Fruit fly (Drosophila melanogaster): ENCODE measurements around the gene CG2186.
A peak's percentile ranks its signal among the peaks of the same experiment; 100 is the strongest.

DNA sequence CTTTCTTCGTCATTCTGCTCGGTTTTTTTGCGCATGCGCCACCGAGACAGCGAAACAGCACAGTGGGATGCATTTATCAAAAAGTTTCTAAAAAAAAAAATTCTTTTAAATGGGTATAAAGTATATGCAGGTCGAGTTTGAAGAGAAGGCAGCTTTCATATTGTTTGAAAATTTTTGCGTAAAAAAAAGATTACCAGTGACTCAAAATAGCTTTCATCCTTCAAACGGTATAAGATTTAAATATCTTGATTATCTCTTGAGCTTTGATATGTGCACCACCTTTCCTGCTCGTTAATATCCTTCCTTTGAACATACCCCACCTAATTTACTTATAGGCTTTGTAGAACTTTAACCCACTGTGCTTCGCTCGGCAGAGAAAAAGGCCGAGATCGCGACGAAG, 47.6 kb downstream of the CG2186 start:
- TF ChIP-seq eg (GFP tag; IDR thresholded peaks at IDR 0.05) (peak; percentile 10; the same call in 1 of the 3 replicates), Sox102F (GFP tag; optimal IDR thresholded peaks at IDR 0.05) (peak; percentile 42), CG15336 (GFP tag; IDR thresholded peaks at IDR 0.05) (peak; percentile 46), CG7368 (GFP tag; optimal IDR thresholded peaks at IDR 0.05) (peak; percentile 11), lz (GFP tag; optimal IDR thresholded peaks at IDR 0.05) (peak; percentile 40), Lpt (GFP tag; optimal IDR thresholded peaks at IDR 0.05) (no peak), CG31627 (GFP tag; optimal IDR thresholded peaks at IDR 0.05) (peak; percentile 29), CG6163 (GFP tag; IDR thresholded peaks at IDR 0.05) (peak; percentile 28; the same call in 1 of the 3 replicates), Blimp-1 (GFP tag; optimal IDR thresholded peaks at IDR 0.05) (no peak), ss (GFP tag; optimal IDR thresholded peaks at IDR 0.05) (no peak), fd85E (GFP tag; optimal IDR thresholded peaks at IDR 0.05) (no peak), CG8319 (GFP tag; optimal IDR thresholded peaks at IDR 0.05) (no peak), CG4318 (GFP tag; optimal IDR thresholded peaks at IDR 0.05) (no peak)

Measured in whole organism, prepupa.